Fruit fly (Drosophila melanogaster): ENCODE results near the gene CG32110.

DNA sequence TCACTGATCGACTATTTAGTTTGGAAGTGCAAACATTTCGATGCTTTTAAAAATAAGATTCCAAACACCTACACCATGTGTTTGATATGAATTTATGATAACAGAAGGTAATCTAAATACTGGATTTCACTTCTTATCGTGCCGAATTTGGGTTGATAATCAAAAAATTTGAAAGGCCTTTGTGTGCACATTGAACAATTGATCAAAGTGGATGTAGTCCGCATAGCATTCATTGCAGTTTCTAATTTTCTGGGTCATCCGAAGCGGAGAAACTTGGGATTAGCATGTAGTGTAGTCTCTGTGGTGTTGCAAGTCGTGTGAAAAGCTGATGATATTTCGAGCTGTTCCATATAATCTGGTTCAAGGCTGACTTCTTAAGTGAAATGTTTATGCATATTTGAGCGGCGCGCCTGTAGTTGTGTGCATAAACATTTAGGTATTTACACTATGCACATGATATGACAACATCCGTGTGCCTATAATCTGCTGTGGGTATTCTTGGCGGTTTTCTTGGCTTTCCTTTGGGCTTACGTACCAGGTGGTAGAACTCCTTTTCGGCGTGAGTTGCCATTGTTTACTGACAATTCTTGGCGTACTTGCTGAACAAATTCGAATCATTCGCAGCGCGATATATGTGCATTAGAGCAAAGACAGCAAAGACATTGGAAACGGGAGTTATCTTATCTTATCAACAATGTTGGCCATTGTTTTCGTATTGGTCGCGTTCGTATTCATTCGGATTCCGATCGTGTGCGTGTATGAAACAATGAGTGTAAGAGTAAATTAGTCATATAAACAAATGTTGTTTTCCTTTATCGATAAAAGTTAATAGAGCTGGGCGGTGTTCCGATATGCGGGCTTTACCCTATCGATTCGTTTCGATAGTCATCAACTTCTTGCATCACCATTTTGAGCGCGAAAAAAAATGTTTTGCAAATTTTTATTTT, 35.5 kb upstream of the CG32110 start, which contains the start of gene Hip1:
- TF ChIP-seq CG8478 (optimal IDR thresholded peaks at IDR 0.05) (no peak), CTCF (optimal IDR thresholded peaks at IDR 0.05) (no peak)

Measured in S2 (cell line).